Worm (Caenorhabditis elegans): Measurements from ENCODE around the gene dhhc-6.

The dhhc-6 gene

ce11 chrIV:12165432-12166078 lies 40.8 kb downstream of the dhhc-6 start:
- TF ChIP-seq hlh-11 (tag; optimal IDR thresholded peaks at IDR 0.05) (peak; percentile 5), dmd-6 (GFP tag; IDR thresholded peaks at IDR 0.05) (peak; percentile 24; the same call in 1 of the 2 replicates), ztf-7 (tag; optimal IDR thresholded peaks at IDR 0.05) (no peak), nhr-111 (GFP tag; optimal IDR thresholded peaks at IDR 0.05) (no peak), aha-1 (tag) (peak; percentile 55), nhr-28 (tag; optimal IDR thresholded peaks at IDR 0.05) (peak; percentile 28), daf-16 (GFP tag; optimal IDR thresholded peaks at IDR 0.05) (no peak), daf-16 (tag; optimal IDR thresholded peaks at IDR 0.05) (peak; percentile 14), F44E2.7 (GFP tag; IDR thresholded peaks at IDR 0.05) (no peak), pqm-1 (tag; optimal IDR thresholded peaks at IDR 0.05) (peak; percentile 13)

- TF ChIP-seq D1046.2 (GFP tag; IDR thresholded peaks at IDR 0.05) (no peak), ctbp-1 (GFP tag; IDR thresholded peaks at IDR 0.05) (no peak), ama-1 (optimal IDR thresholded peaks at IDR 0.05) (no peak), nhr-111 (GFP tag; optimal IDR thresholded peaks at IDR 0.05) (no peak), spr-1 (tag; optimal IDR thresholded peaks at IDR 0.05) (no peak), nhr-41 (GFP tag; IDR thresholded peaks at IDR 0.05) (no peak), unc-62 (GFP tag; optimal IDR thresholded peaks at IDR 0.05 in 1 of 2) (no peak), unc-62 (tag; optimal IDR thresholded peaks at IDR 0.05) (no peak), vab-7 (GFP tag; IDR thresholded peaks at IDR 0.05) (no peak), R02D3.7 (tag; optimal IDR thresholded peaks at IDR 0.05) (no peak), Y5F2A.4 (GFP tag; optimal IDR thresholded peaks at IDR 0.05) (no peak), ceh-32 (tag; optimal IDR thresholded peaks at IDR 0.05; ENCODE audit: poor library complexity) (no peak), F44E2.7 (GFP tag; IDR thresholded peaks at IDR 0.05) (no peak), madf-5 (GFP tag; IDR thresholded peaks at IDR 0.05) (no peak)
Measured at ce11 chrIV:12167944-12168343, 43.2 kb downstream of the dhhc-6 start, which contains the start of gene F20B10.3. Gene F20B10.3, plus strand, starts transcription at chrIV:12168244.

- TF ChIP-seq lim-7 (GFP tag; IDR thresholded peaks at IDR 0.05) (0 out of 2 replicates have a peak, but pooled peaks have one; percentile 40), madf-5 (GFP tag; IDR thresholded peaks at IDR 0.05) (peak in 1 of 2 experiments; percentile 78; a peak in 2 of 4 replicates)
Measured at ce11 chrIV:12170396-12170795, 45.6 kb downstream of the dhhc-6 start.
